Fruit fly (Drosophila melanogaster) whole organism, embryonic: Measurements from ENCODE around the gene PGRP-LF.

Experiments
- CG10321 ChIP-seq: fragments of 200-800 bp; sonication (Bioruptor generic); IDR thresholded peaks from 2 replicates; pipeline ENCODE4 v1.3.6; 2022; ENCODE audit warnings: missing biosample characterization, missing genetic modification characterization
- CG10543 ChIP-seq: fragments of 200-800 bp; sonication (Bioruptor generic); optimal IDR thresholded peaks from 3 replicates; lab custom pipeline; 2017; ENCODE audit warnings: missing biosample characterization, mild to moderate bottlenecking, missing genetic modification characterization, moderate library complexity
- CG10565 ChIP-seq: fragments of 200-800 bp; sonication (Bioruptor generic); optimal IDR thresholded peaks from 3 replicates; lab custom pipeline; 2016; ENCODE audit warnings: missing biosample characterization, mild to moderate bottlenecking, missing genetic modification characterization
- CG10654 ChIP-seq: fragments of 200-800 bp; sonication (Bioruptor generic); optimal IDR thresholded peaks from 2 replicates; lab custom pipeline; 2016; ENCODE audit warnings: missing biosample characterization, missing genetic modification characterization
- CG11085 ChIP-seq: fragments of 200-800 bp; sonication (Bioruptor generic); IDR thresholded peaks from 2 replicates; pipeline ENCODE4 v1.3.6; 2022; ENCODE audit warnings: missing biosample characterization, missing genetic modification characterization
- CG14667 ChIP-seq: fragments of 200-800 bp; sonication (Bioruptor generic); IDR thresholded peaks from 2 replicates; pipeline ENCODE4 v1.3.6; 2022; ENCODE audit warnings: missing biosample characterization, missing genetic modification characterization
- CG15073 ChIP-seq: fragments of 200-800 bp; sonication (Bioruptor generic); optimal IDR thresholded peaks from 2 replicates; lab custom pipeline; 2016; ENCODE audit warnings: missing biosample characterization, missing genetic modification characterization
- CG1529 ChIP-seq: fragments of 200-800 bp; sonication (Bioruptor generic); optimal IDR thresholded peaks from 3 replicates; lab custom pipeline; 2018; ENCODE audit warnings: missing biosample characterization, missing genetic modification characterization
- CG2116 ChIP-seq: fragments of 200-800 bp; sonication (Bioruptor generic); optimal IDR thresholded peaks from 3 replicates; lab custom pipeline; 2018; ENCODE audit warnings: missing biosample characterization, mild to moderate bottlenecking, missing genetic modification characterization
- CG2120 ChIP-seq: fragments of 200-800 bp; sonication (Bioruptor generic); optimal IDR thresholded peaks from 3 replicates; lab custom pipeline; 2016; ENCODE audit warnings: missing biosample characterization, missing genetic modification characterization
- CG31365 ChIP-seq: fragments of 200-800 bp; sonication (Bioruptor generic); optimal IDR thresholded peaks from 2 replicates; lab custom pipeline; 2018; ENCODE audit warnings: missing biosample characterization, mild to moderate bottlenecking, missing genetic modification characterization
- CG34376 ChIP-seq: fragments of 200-800 bp; sonication (Bioruptor generic); optimal IDR thresholded peaks from 2 replicates; lab custom pipeline; 2018; ENCODE audit warnings: missing biosample characterization, mild to moderate bottlenecking, missing genetic modification characterization
- CG3838 ChIP-seq: fragments of 200-800 bp; sonication (Bioruptor generic); optimal IDR thresholded peaks from 3 replicates; lab custom pipeline; 2016; ENCODE audit warnings: missing biosample characterization, missing genetic modification characterization
- CG5245 ChIP-seq: fragments of 200-800 bp; sonication (Bioruptor generic); optimal IDR thresholded peaks from 3 replicates; lab custom pipeline; 2016; ENCODE audit warnings: missing biosample characterization, missing genetic modification characterization
- CG6854 ChIP-seq: fragments of 200-800 bp; sonication (Bioruptor generic); optimal IDR thresholded peaks from 3 replicates; lab custom pipeline; 2017; ENCODE audit warnings: missing biosample characterization, mild to moderate bottlenecking, missing genetic modification characterization
- CG7839 ChIP-seq: fragments of 200-800 bp; sonication (Bioruptor generic); optimal IDR thresholded peaks from 3 replicates; lab custom pipeline; 2018; ENCODE audit warnings: missing biosample characterization, mild to moderate bottlenecking, missing genetic modification characterization, moderate library complexity
- CG7987 ChIP-seq: fragments of 200-800 bp; sonication (Bioruptor generic); optimal IDR thresholded peaks from 2 replicates; lab custom pipeline; 2018; ENCODE audit warnings: missing biosample characterization, mild to moderate bottlenecking, missing genetic modification characterization, moderate library complexity
- CG8478 ChIP-seq: fragments of >200 bp; optimal IDR thresholded peaks from 2 replicates; lab custom pipeline; 2018
- CG9797 ChIP-seq: fragments of 200-800 bp; sonication (Bioruptor generic); optimal IDR thresholded peaks from 3 replicates; lab custom pipeline; 2018; ENCODE audit warnings: missing biosample characterization, mild to moderate bottlenecking, missing genetic modification characterization
- CoRest ChIP-seq: fragments of 200-800 bp; sonication (Bioruptor generic); optimal IDR thresholded peaks from 3 replicates; lab custom pipeline; 2018; ENCODE audit warnings: missing biosample characterization, mild to moderate bottlenecking, missing genetic modification characterization, moderate library complexity
- Deaf1 ChIP-seq: fragments of 200-800 bp; optimal IDR thresholded peaks from 3 replicates; lab custom pipeline; 2019; ENCODE audit warnings: missing biosample characterization, mild to moderate bottlenecking, missing genetic modification characterization, moderate library complexity
- Doc3 ChIP-seq: fragments of 200-800 bp; sonication (Bioruptor generic); IDR thresholded peaks from 3 replicates; pipeline ENCODE4 v1.3.6; 2022; ENCODE audit warnings: missing biosample characterization, missing genetic modification characterization; ENCODE audit not compliant: partially characterized antibody
- E2f2 ChIP-seq: fragments of 200-800 bp; sonication (Bioruptor generic); IDR thresholded peaks from 2 replicates; pipeline ENCODE4 v1.3.6; 2022; ENCODE audit warnings: missing biosample characterization, missing genetic modification characterization
- Fer1 ChIP-seq: fragments of 200-800 bp; sonication (Bioruptor generic); optimal IDR thresholded peaks from 2 replicates; lab custom pipeline; 2017; ENCODE audit warnings: missing biosample characterization, mild to moderate bottlenecking, missing genetic modification characterization
- Fer3 ChIP-seq: fragments of 200-800 bp; sonication (Bioruptor generic); optimal IDR thresholded peaks from 2 replicates; lab custom pipeline; 2018; ENCODE audit warnings: missing biosample characterization, mild to moderate bottlenecking, missing genetic modification characterization, moderate library complexity
- Hey ChIP-seq: fragments of 200-800 bp; sonication (Bioruptor generic); optimal IDR thresholded peaks from 3 replicates; lab custom pipeline; 2018; ENCODE audit warnings: missing biosample characterization, mild to moderate bottlenecking, missing genetic modification characterization
- Mad ChIP-seq: fragments of 200-800 bp; sonication (Bioruptor generic); optimal IDR thresholded peaks from 2 replicates; lab custom pipeline; 2016; ENCODE audit warnings: missing biosample characterization, missing genetic modification characterization
- Meics ChIP-seq: fragments of 200-800 bp; sonication (Bioruptor generic); optimal IDR thresholded peaks from 2 replicates; lab custom pipeline; 2017; ENCODE audit warnings: missing biosample characterization, mild to moderate bottlenecking, missing genetic modification characterization
- Myb ChIP-seq: fragments of 200-800 bp; sonication (Bioruptor generic); optimal IDR thresholded peaks from 2 replicates; lab custom pipeline; 2016; ENCODE audit warnings: missing biosample characterization, missing genetic modification characterization
- Nf-YB ChIP-seq: fragments of 200-800 bp; sonication (Bioruptor generic); optimal IDR thresholded peaks from 3 replicates; lab custom pipeline; 2019; ENCODE audit warnings: missing biosample characterization, mild to moderate bottlenecking, missing genetic modification characterization, moderate library complexity
- Optix ChIP-seq: fragments of 200-800 bp; sonication (Bioruptor generic); IDR thresholded peaks from 3 replicates; pipeline ENCODE4 v1.3.6; 2022; ENCODE audit warnings: missing biosample characterization, missing genetic modification characterization
- Sox100B ChIP-seq: fragments of 200-800 bp; sonication (Bioruptor generic); optimal IDR thresholded peaks from 3 replicates; lab custom pipeline; 2018; ENCODE audit warnings: missing biosample characterization, mild to moderate bottlenecking, missing genetic modification characterization
- Sry-β ChIP-seq: fragments of 200-800 bp; sonication (Bioruptor generic); optimal IDR thresholded peaks from 2 replicates; lab custom pipeline; 2018; ENCODE audit warnings: missing biosample characterization, mild to moderate bottlenecking, missing genetic modification characterization, moderate library complexity
- Sry-δ ChIP-seq: fragments of 200-800 bp; sonication (Bioruptor generic); optimal IDR thresholded peaks from 2 replicates; lab custom pipeline; 2016; ENCODE audit warnings: missing biosample characterization, missing genetic modification characterization
- Trl ChIP-seq, 3 experiments: fragments of >200 bp in 2 of 3; fragments of 200-800 bp in 1 of 3; sonication (Bioruptor generic) in 1 of 3; optimal IDR thresholded peaks; 2 replicates in 1 of 3; 3 replicates in 2 of 3; lab custom pipeline; 2016 to 2017; ENCODE audit warnings: missing biosample characterization in 1 of 3, missing genetic modification characterization in 1 of 3
- YL-1 ChIP-seq: fragments of 200-800 bp; sonication (Bioruptor generic); optimal IDR thresholded peaks from 3 replicates; lab custom pipeline; 2017; ENCODE audit warnings: missing biosample characterization, mild to moderate bottlenecking, missing genetic modification characterization
- ato ChIP-seq: fragments of 200-800 bp; sonication (Bioruptor generic); IDR thresholded peaks from 2 replicates; pipeline ENCODE4 v1.3.6; 2022; ENCODE audit warnings: missing biosample characterization, missing genetic modification characterization; ENCODE audit not compliant: partially characterized antibody
- chinmo ChIP-seq: fragments of 200-800 bp; sonication (Bioruptor generic); IDR thresholded peaks from 4 replicates; pipeline ENCODE4 v1.3.6; 2022; ENCODE audit warnings: missing biosample characterization, missing genetic modification characterization; ENCODE audit not compliant: partially characterized antibody
- emc ChIP-seq: fragments of 200-800 bp; sonication (Bioruptor generic); optimal IDR thresholded peaks from 2 replicates; lab custom pipeline; 2016; ENCODE audit warnings: missing biosample characterization, missing genetic modification characterization
- ewg ChIP-seq: fragments of 200-800 bp; sonication (Bioruptor generic); optimal IDR thresholded peaks from 3 replicates; lab custom pipeline; 2017; ENCODE audit warnings: mild to moderate bottlenecking, missing biosample characterization, missing genetic modification reagents, missing genetic modification characterization
- fu2 ChIP-seq: fragments of 200-800 bp; sonication (Bioruptor generic); optimal IDR thresholded peaks from 2 replicates; lab custom pipeline; 2016; ENCODE audit warnings: missing biosample characterization, missing genetic modification characterization
- kah ChIP-seq: fragments of 200-800 bp; sonication (Bioruptor generic); optimal IDR thresholded peaks from 2 replicates; lab custom pipeline; 2018; ENCODE audit warnings: missing biosample characterization, mild to moderate bottlenecking, missing genetic modification characterization
- oc ChIP-seq: fragments of 200-800 bp; sonication (Bioruptor generic); optimal IDR thresholded peaks from 2 replicates; lab custom pipeline; 2018; ENCODE audit warnings: missing biosample characterization, mild to moderate bottlenecking, missing genetic modification characterization, moderate library complexity
- org-1 ChIP-seq: fragments of 200-800 bp; sonication (Bioruptor generic); optimal IDR thresholded peaks from 2 replicates; lab custom pipeline; 2017; ENCODE audit warnings: missing biosample characterization, missing genetic modification characterization
- otp ChIP-seq: fragments of 200-800 bp; sonication (Bioruptor generic); IDR thresholded peaks from 3 replicates; pipeline ENCODE4, ENCODE4 v1.3.6; 2022; ENCODE audit warnings: missing biosample characterization, missing genetic modification characterization
- pita ChIP-seq: fragments of 200-800 bp; sonication (Bioruptor generic); optimal IDR thresholded peaks from 2 replicates; lab custom pipeline; 2017; ENCODE audit warnings: missing biosample characterization, mild to moderate bottlenecking, missing genetic modification characterization
- pzg ChIP-seq: fragments of 200-800 bp; sonication (Bioruptor generic); optimal IDR thresholded peaks from 3 replicates; lab custom pipeline; 2018; ENCODE audit warnings: missing biosample characterization, mild to moderate bottlenecking, missing genetic modification characterization, moderate library complexity
- ro ChIP-seq: fragments of 200-800 bp; sonication (Bioruptor generic); IDR thresholded peaks from 2 replicates; pipeline ENCODE4 v1.3.6; 2022; ENCODE audit warnings: missing biosample characterization, missing genetic modification characterization
- sima ChIP-seq: fragments of 200-800 bp; sonication (Bioruptor generic); optimal IDR thresholded peaks from 2 replicates; lab custom pipeline; 2016; ENCODE audit warnings: missing biosample characterization, missing genetic modification characterization
- tll ChIP-seq, 2 experiments: fragments of 200-800 bp in 1 of 2; fragments of >200 bp in 1 of 2; sonication (Bioruptor generic) in 1 of 2; optimal IDR thresholded peaks; 2 replicates each; lab custom pipeline; 2017 to 2019; ENCODE audit warnings: missing biosample characterization in 2 of 2, missing genetic modification characterization in 2 of 2, mild to moderate bottlenecking in 1 of 2, moderate library complexity in 1 of 2

Gene PGRP-LF

DNA sequence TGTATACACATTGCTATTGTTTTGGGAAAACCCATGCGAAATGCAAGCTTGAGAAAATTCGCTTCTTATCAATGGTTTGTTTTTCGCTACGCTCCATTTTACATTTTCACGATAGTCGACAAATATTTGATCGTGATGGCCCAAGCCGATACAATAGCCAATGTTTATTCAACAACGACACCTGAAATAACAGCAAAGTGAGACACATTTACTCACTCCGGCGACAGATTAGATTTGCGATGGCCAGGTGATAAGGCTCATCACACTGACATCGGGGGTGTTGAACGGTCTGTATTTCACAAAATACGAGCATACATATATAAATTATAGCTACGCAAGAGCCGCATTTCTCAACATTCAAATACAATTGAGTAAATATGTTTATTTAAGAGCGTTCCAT, 47.7 kb downstream of the PGRP-LF start (continued):
- TF ChIP-seq CG10654 (GFP tag; lab: Kevin White, UChicago) (peak; percentile 71), Doc3 (GFP tag; lab: Robert Waterston, UW) (no peak), Fer1 (GFP tag; lab: Kevin White, UChicago) (peak; percentile 93), CG7839 (tag; lab: Kevin White, UChicago) (peak; percentile 3), ewg (GFP tag; lab: Kevin White, UChicago) (no peak), CG31365 (tag; lab: Kevin White, UChicago) (peak; percentile 82), org-1 (GFP tag; lab: Kevin White, UChicago) (peak; percentile 80), CG10565 (GFP tag; lab: Kevin White, UChicago) (no peak), sima (GFP tag; lab: Kevin White, UChicago) (no peak), pita (GFP tag; lab: Kevin White, UChicago) (no peak), CG6854 (GFP tag; lab: Kevin White, UChicago) (peak; percentile 82), Optix (GFP tag; lab: Robert Waterston, UW) (no peak), Meics (GFP tag; lab: Kevin White, UChicago) (peak; percentile 90), YL-1 (GFP tag; lab: Kevin White, UChicago) (peak; percentile 30), CG2120 (peak; percentile 60), ato (GFP tag; lab: Robert Waterston, UW) (no peak), Trl (optimal IDR thresholded peaks at IDR 0.05; lab: Kevin White, UChicago) (no peak), Trl (GFP tag; optimal IDR thresholded peaks at IDR 0.05; lab: Kevin White, UChicago) (peak; percentile 70), Deaf1 (peak; percentile 2), Hey (tag; lab: Kevin White, UChicago) (peak; percentile 58), otp (GFP tag; lab: Robert Waterston, UW) (no peak), CG5245 (GFP tag; lab: Kevin White, UChicago) (no peak), Nf-YB (GFP tag; lab: Kevin White, UChicago) (no peak), CG14667 (no peak), Myb (GFP tag; lab: Kevin White, UChicago) (peak; percentile 25), CG34376 (GFP tag; lab: Kevin White, UChicago) (peak; percentile 75), CG15073 (no peak), emc (GFP tag; lab: Kevin White, UChicago) (peak; percentile 10), Sox100B (GFP tag; lab: Kevin White, UChicago) (peak; percentile 73), CG8478 (lab: Kevin White, UChicago) (no peak), CG10543 (peak; percentile 25), CG11085 (GFP tag; lab: Robert Waterston, UW) (no peak), Fer3 (peak; percentile 84), CG1529 (GFP tag; lab: Kevin White, UChicago) (no peak), E2f2 (GFP tag; lab: Robert Waterston, UW) (0 out of 2 replicates have a peak, but pooled peaks have one; percentile 5), kah (GFP tag; lab: Kevin White, UChicago) (peak; percentile 68), oc (no peak), CoRest (tag; lab: Kevin White, UChicago) (peak; percentile 26), chinmo (GFP tag; lab: Robert Waterston, UW) (no peak), tll (GFP tag; optimal IDR thresholded peaks at IDR 0.05; lab: Kevin White, UChicago) (no peak), Sry-β (no peak), CG3838 (GFP tag; lab: Kevin White, UChicago) (no peak), CG2116 (GFP tag; lab: Kevin White, UChicago) (peak; percentile 11), pzg (GFP tag; lab: Kevin White, UChicago) (peak; percentile 18), CG7987 (GFP tag; lab: Kevin White, UChicago) (peak; percentile 94), ro (no peak), CG10321 (GFP tag; lab: Robert Waterston, UW) (no peak), Sry-δ (GFP tag; lab: Kevin White, UChicago) (peak; percentile 28), fu2 (GFP tag; lab: Kevin White, UChicago) (no peak), Mad (GFP tag; lab: Kevin White, UChicago) (no peak), CG9797 (GFP tag; lab: Kevin White, UChicago) (peak; percentile 1)
